Fruit fly (Drosophila melanogaster) whole organism, adult: ENCODE data around the gene Vsx2.

Source experiments
- CG11617 ChIP-seq: fragments of 200-800 bp; sonication (Bioruptor generic); optimal IDR thresholded peaks from 2 replicates; lab custom pipeline; 2017; ENCODE audit warnings: mild to moderate bottlenecking, missing biosample characterization, missing genetic modification reagents, missing genetic modification characterization
- CG12768 ChIP-seq: fragments of 200-800 bp; sonication (Bioruptor generic); optimal IDR thresholded peaks from 2 replicates; lab custom pipeline; 2017; ENCODE audit warnings: missing biosample characterization, missing genetic modification characterization, mild to moderate bottlenecking, moderate library complexity, missing genetic modification reagents
- CG14711 ChIP-seq: fragments of 200-800 bp; sonication (Bioruptor generic); optimal IDR thresholded peaks from 2 replicates; lab custom pipeline; 2018; ENCODE audit warnings: missing biosample characterization, mild to moderate bottlenecking, missing genetic modification characterization, moderate library complexity
- CG1620 ChIP-seq: fragments of 200-800 bp; sonication (Bioruptor generic); optimal IDR thresholded peaks from 2 replicates; lab custom pipeline; 2016; ENCODE audit warnings: missing biosample characterization, missing genetic modification characterization
- CG33017 ChIP-seq: fragments of 200-800 bp; sonication (Bioruptor generic); optimal IDR thresholded peaks from 2 replicates; lab custom pipeline; 2018; ENCODE audit warnings: missing biosample characterization, mild to moderate bottlenecking, missing genetic modification characterization, moderate library complexity
- CG5204 ChIP-seq: fragments of 200-800 bp; sonication (Bioruptor generic); optimal IDR thresholded peaks from 2 replicates; lab custom pipeline; 2016; ENCODE audit warnings: missing biosample characterization, missing genetic modification characterization
- CG7045 ChIP-seq: fragments of 200-800 bp; sonication (Bioruptor generic); optimal IDR thresholded peaks from 2 replicates; lab custom pipeline; 2017; ENCODE audit warnings: missing biosample characterization, mild to moderate bottlenecking, missing genetic modification characterization
- CG7101 ChIP-seq: fragments of 200-800 bp; sonication (Bioruptor generic); optimal IDR thresholded peaks from 2 replicates; lab custom pipeline; 2018; ENCODE audit warnings: missing biosample characterization, mild to moderate bottlenecking, missing genetic modification characterization, moderate library complexity
- Clk ChIP-seq: fragments of 200-800 bp; sonication (Bioruptor generic); optimal IDR thresholded peaks from 2 replicates; lab custom pipeline; 2017; ENCODE audit warnings: missing biosample characterization, missing genetic modification characterization
- Crg-1 ChIP-seq: fragments of 200-800 bp; sonication (Bioruptor generic); optimal IDR thresholded peaks from 2 replicates; lab custom pipeline; 2016; ENCODE audit warnings: missing biosample characterization, missing genetic modification characterization
- Hr96 ChIP-seq: fragments of 200-800 bp; sonication (Bioruptor generic); optimal IDR thresholded peaks from 2 replicates; lab custom pipeline; 2016; ENCODE audit warnings: missing biosample characterization, missing genetic modification characterization
- Mnt ChIP-seq: fragments of 200-800 bp; sonication (Bioruptor generic); optimal IDR thresholded peaks from 2 replicates; lab custom pipeline; 2016; ENCODE audit warnings: missing biosample characterization, mild to moderate bottlenecking, missing genetic modification characterization
- bab1 ChIP-seq: fragments of 200-800 bp; sonication (Bioruptor generic); optimal IDR thresholded peaks from 3 replicates; lab custom pipeline; 2019; ENCODE audit warnings: missing biosample characterization, mild to moderate bottlenecking, missing genetic modification characterization, moderate library complexity
- cic ChIP-seq: fragments of 200-800 bp; sonication (Bioruptor generic); optimal IDR thresholded peaks from 2 replicates; lab custom pipeline; 2017; ENCODE audit warnings: missing biosample characterization, mild to moderate bottlenecking, missing genetic modification characterization, moderate library complexity
- cnc ChIP-seq, 2 experiments: fragments of >200 bp; optimal IDR thresholded peaks; 2 replicates each; lab custom pipeline; 2017
- kay ChIP-seq: fragments of 200-800 bp; sonication (Bioruptor generic); peaks from one replicate; lab custom pipeline; 2016; ENCODE audit warnings: missing biosample characterization, missing genetic modification characterization, borderline replicate concordance
- ovo ChIP-seq: fragments of 200-800 bp; sonication (Bioruptor generic); optimal IDR thresholded peaks from 2 replicates; lab custom pipeline; 2016; ENCODE audit warnings: missing biosample characterization, missing genetic modification characterization
- pad ChIP-seq: fragments of 200-800 bp; sonication (Bioruptor generic); optimal IDR thresholded peaks from 3 replicates; lab custom pipeline; 2017; ENCODE audit warnings: missing biosample characterization, missing genetic modification characterization, mild to moderate bottlenecking, moderate library complexity, missing genetic modification reagents
- tj ChIP-seq: fragments of 200-800 bp; sonication (Bioruptor generic); optimal IDR thresholded peaks from 3 replicates; lab custom pipeline; 2017; ENCODE audit warnings: missing biosample characterization, mild to moderate bottlenecking, missing genetic modification characterization, moderate library complexity
- toe ChIP-seq: fragments of 200-800 bp; sonication (Bioruptor generic); optimal IDR thresholded peaks from 2 replicates; lab custom pipeline; 2016; ENCODE audit warnings: missing biosample characterization, missing genetic modification characterization

Vsx2 gene

DNA sequence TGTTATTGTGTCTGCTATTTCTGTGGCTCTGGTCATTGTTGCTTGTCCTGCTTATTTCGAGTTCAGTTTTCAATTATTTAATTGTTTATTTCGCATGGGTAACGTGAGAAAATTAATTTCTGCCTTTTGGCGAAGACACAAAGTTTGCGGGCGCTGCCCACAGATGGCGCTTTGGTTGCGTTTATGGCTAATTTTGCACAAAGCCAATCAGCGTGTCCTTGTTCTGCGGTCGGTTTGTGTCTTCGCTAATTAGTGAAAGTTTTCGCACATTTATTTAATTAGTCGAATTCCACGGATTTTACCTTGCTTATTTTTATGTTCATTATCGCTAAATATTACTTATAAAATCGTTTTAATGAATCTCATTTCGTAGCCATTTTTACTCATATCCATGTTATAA is 3.4 kb upstream of the Vsx2 start:
- no peak for TF ChIP-seq Hr96
- TF ChIP-seq CG33017 = no peak
- TF ChIP-seq Mnt (GFP tag; lab: Kevin White, UChicago) = no peak
- TF ChIP-seq CG11617 (GFP tag; lab: Kevin White, UChicago) = no peak
- TF ChIP-seq CG1620 (GFP tag; lab: Kevin White, UChicago) = no peak
- no peak for TF ChIP-seq cnc (optimal IDR thresholded peaks at IDR 0.05; lab: Kevin White, UChicago)
- no peak for TF ChIP-seq tj (GFP tag; lab: Kevin White, UChicago)
- TF ChIP-seq Clk (GFP tag; lab: Kevin White, UChicago) = no peak
- TF ChIP-seq cic (GFP tag; lab: Kevin White, UChicago) = no peak
- TF ChIP-seq CG14711 (tag; lab: Kevin White, UChicago) = no peak
- no peak for TF ChIP-seq bab1

dm6 chrX:5560503-5560902 is 520 bp upstream of the Vsx2 start:
- TF ChIP-seq kay = no peak
- no peak for TF ChIP-seq cic (GFP tag; lab: Kevin White, UChicago)
- TF ChIP-seq Clk (GFP tag; lab: Kevin White, UChicago) = no peak
- TF ChIP-seq pad (GFP tag; lab: Kevin White, UChicago) = peak; percentile 99
- TF ChIP-seq ovo = peak; percentile 43
- TF ChIP-seq CG12768 (GFP tag; lab: Kevin White, UChicago) = no peak
- TF ChIP-seq CG7101 = no peak

dm6 chrX:5559363-5559762 is 620 bp downstream of the Vsx2 start:
- TF ChIP-seq pad (GFP tag; lab: Kevin White, UChicago) = no peak
- TF ChIP-seq CG1620 (GFP tag; lab: Kevin White, UChicago) = no peak

- TF ChIP-seq bab1 (no peak), CG7101 (no peak), toe (GFP tag; lab: Kevin White, UChicago) (no peak), Hr96 (no peak), CG7045 (GFP tag; lab: Kevin White, UChicago) (no peak), CG33017 (no peak), ovo (no peak), CG5204 (GFP tag; lab: Kevin White, UChicago) (no peak), kay (no peak), Crg-1 (no peak), pad (GFP tag; lab: Kevin White, UChicago) (no peak), CG14711 (tag; lab: Kevin White, UChicago) (no peak), CG1620 (GFP tag; lab: Kevin White, UChicago) (no peak), tj (GFP tag; lab: Kevin White, UChicago) (no peak), Clk (GFP tag; lab: Kevin White, UChicago) (no peak)
These were observed 1.5 kb downstream of the Vsx2 start for dm6 chrX:5558495-5558894.

dm6 chrX:5553664-5554063 is 6.3 kb downstream of the Vsx2 start:
- TF ChIP-seq cnc (optimal IDR thresholded peaks at IDR 0.05; lab: Kevin White, UChicago) = no peak
- no peak for TF ChIP-seq cic (GFP tag; lab: Kevin White, UChicago)
- no peak for TF ChIP-seq CG33017
- TF ChIP-seq CG5204 (GFP tag; lab: Kevin White, UChicago) = no peak
- no peak for TF ChIP-seq Crg-1
- no peak for TF ChIP-seq CG12768 (GFP tag; lab: Kevin White, UChicago)
- no peak for TF ChIP-seq Clk (GFP tag; lab: Kevin White, UChicago)

DNA sequence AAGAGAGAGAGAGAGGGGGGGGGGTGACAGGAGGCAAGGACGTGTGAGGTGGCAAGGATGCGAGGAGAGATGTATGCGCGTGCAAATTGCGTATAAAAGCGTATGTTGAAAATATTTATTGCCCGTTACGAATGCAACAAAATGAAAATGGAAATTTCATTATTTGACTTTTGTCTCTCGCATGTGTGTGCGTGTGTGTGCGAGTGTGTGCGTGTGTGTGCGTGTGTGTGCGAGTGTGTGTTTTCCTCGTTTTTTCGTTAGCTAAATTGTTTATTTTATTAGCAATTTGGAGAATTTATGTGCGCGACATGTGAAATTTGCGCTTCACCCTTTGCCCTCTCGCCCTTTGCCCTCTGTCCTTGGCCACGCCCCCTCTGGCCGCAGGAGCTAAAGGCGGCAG is 7.2 kb downstream of the Vsx2 start:
- TF ChIP-seq ovo = no peak
- TF ChIP-seq bab1 = no peak
- TF ChIP-seq CG14711 (tag; lab: Kevin White, UChicago) = no peak
- no peak for TF ChIP-seq CG7045 (GFP tag; lab: Kevin White, UChicago)
- no peak for TF ChIP-seq CG1620 (GFP tag; lab: Kevin White, UChicago)
- no peak for TF ChIP-seq Crg-1
- no peak for TF ChIP-seq toe (GFP tag; lab: Kevin White, UChicago)
- no peak for TF ChIP-seq kay
- TF ChIP-seq Clk (GFP tag; lab: Kevin White, UChicago) = no peak
- no peak for TF ChIP-seq cic (GFP tag; lab: Kevin White, UChicago)

- TF ChIP-seq cnc (optimal IDR thresholded peaks at IDR 0.05; lab: Kevin White, UChicago) (no peak), ovo (peak; percentile 36), cic (GFP tag; lab: Kevin White, UChicago) (peak; percentile 6), pad (GFP tag; lab: Kevin White, UChicago) (peak; percentile 95), CG12768 (GFP tag; lab: Kevin White, UChicago) (no peak), bab1 (no peak), kay (peak; percentile 78), Mnt (GFP tag; lab: Kevin White, UChicago) (no peak), Crg-1 (no peak)
These were observed 35.6 kb downstream of the Vsx2 start for dm6 chrX:5524240-5524881.

- TF ChIP-seq Mnt (GFP tag; lab: Kevin White, UChicago) (no peak), cic (GFP tag; lab: Kevin White, UChicago) (no peak), CG7101 (no peak), CG5204 (GFP tag; lab: Kevin White, UChicago) (no peak), CG12768 (GFP tag; lab: Kevin White, UChicago) (no peak)
These were observed 41.8 kb downstream of the Vsx2 start for dm6 chrX:5518196-5518595.
